Worm (Caenorhabditis elegans): ENCODE results near the gene ril-1.

ce11 chrV:14495493-14495892 lies 28.4 kb downstream of the ril-1 start:
- TF ChIP-seq tbx-2 (tag; optimal IDR thresholded peaks at IDR 0.05) (no peak), skn-1 (tag; optimal IDR thresholded peaks at IDR 0.05) (no peak), pqm-1 (tag; optimal IDR thresholded peaks at IDR 0.05) (no peak), ceh-63 (GFP tag; optimal IDR thresholded peaks at IDR 0.05) (no peak), sptf-1 (tag; optimal IDR thresholded peaks at IDR 0.05) (no peak), elt-2 (tag; optimal IDR thresholded peaks at IDR 0.05) (no peak), ztf-11 (tag; optimal IDR thresholded peaks at IDR 0.05) (no peak), lin-13 (GFP tag; optimal IDR thresholded peaks at IDR 0.05) (no peak), jun-1 (tag; optimal IDR thresholded peaks at IDR 0.05) (no peak), grh-1 (GFP tag; IDR thresholded peaks at IDR 0.05) (no peak)

Data from whole organism, L1 larva.